Worm (Caenorhabditis elegans): ENCODE results near the gene wrn-1.

The wrn-1 gene

DNA sequence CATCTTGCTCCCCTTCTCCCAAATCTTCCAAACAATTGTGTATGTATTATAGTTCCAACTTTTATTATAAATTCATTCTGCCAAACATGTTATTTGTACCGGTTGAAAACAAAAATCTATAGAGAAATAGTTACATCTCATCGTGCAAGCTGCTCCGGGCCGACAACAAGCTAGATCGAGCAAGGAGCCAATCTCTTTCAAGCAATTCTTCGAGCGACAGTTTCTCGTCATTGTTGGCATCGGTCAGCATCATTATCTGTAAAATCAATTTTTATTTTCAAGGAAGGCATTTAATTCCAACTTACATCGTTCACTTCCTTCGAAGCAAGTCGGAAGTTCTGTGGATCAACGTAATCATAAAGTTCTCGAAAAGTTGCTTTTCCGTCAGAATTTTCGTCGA, 36.2 kb downstream of the wrn-1 start (continued):
- TF ChIP-seq dox-1 (GFP tag; IDR thresholded peaks at IDR 0.05) (0 out of 2 replicates have a peak, but pooled peaks have one; percentile 9), B0019.2 (GFP tag; conservative IDR thresholded peaks at IDR 0.05) (no peak), ztf-22 (GFP tag; optimal IDR thresholded peaks at IDR 0.05) (no peak), tbp1 (GFP tag; optimal IDR thresholded peaks at IDR 0.05) (no peak), C06A6.2 (GFP tag; conservative IDR thresholded peaks at IDR 0.05) (no peak), egl-44 (GFP tag; IDR thresholded peaks at IDR 0.05) (no peak), hmg-1.2 (GFP tag; IDR thresholded peaks at IDR 0.05) (peak; percentile 21; the same call in 1 of the 2 replicates), B0261.1 (tag; optimal IDR thresholded peaks at IDR 0.05) (no peak), tlf-1 (GFP tag; optimal IDR thresholded peaks at IDR 0.05) (no peak), nhr-179 (tag; optimal IDR thresholded peaks at IDR 0.05) (no peak), snpc-3.4 (tag; optimal IDR thresholded peaks at IDR 0.05) (no peak)

DNA sequence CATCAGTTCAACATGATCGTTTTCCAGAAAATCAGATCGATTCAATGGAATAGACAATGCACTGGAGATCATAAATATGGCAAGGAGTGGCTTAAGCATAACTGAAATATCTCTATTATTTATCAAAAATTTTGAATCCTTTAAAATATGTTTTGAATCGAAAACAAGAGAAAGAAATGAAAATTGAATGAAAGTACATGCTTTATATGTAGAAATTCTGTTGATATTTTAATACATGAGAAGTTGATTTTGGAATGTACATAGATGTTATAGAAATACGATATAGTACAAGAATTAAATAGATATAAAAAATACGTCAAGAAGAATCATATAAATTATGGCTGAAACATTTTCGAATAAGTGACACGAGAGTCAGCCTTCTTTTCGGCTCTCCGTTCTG, 37.5 kb downstream of the wrn-1 start, which contains the start of gene C56C10.9:
Gene C56C10.9, minus strand, starts transcription at position 101 of the 400 bp plus-strand sequence.
- TF ChIP-seq dpff-1 (tag; optimal IDR thresholded peaks at IDR 0.05): no peak
- TF ChIP-seq rcor-1 (GFP tag; IDR thresholded peaks at IDR 0.05): no peak
- no peak for TF ChIP-seq die-1 (tag; optimal IDR thresholded peaks at IDR 0.05)
- TF ChIP-seq C06A6.2 (GFP tag; conservative IDR thresholded peaks at IDR 0.05): no peak
- no peak for TF ChIP-seq aptf-3 (GFP tag; IDR thresholded peaks at IDR 0.05)
- no peak for TF ChIP-seq mes-4 (tag; optimal IDR thresholded peaks at IDR 0.05)
- no peak for TF ChIP-seq F57A8.1 (GFP tag; optimal IDR thresholded peaks at IDR 0.05)
- no peak for TF ChIP-seq Y67H2A.10 (GFP tag; conservative IDR thresholded peaks at IDR 0.05)
- TF ChIP-seq ama-1 (optimal IDR thresholded peaks at IDR 0.05): no peak
- TF ChIP-seq ama-1 (GFP tag; optimal IDR thresholded peaks at IDR 0.05): no peak
- no peak for TF ChIP-seq F39B2.1 (GFP tag; IDR thresholded peaks at IDR 0.05)
- TF ChIP-seq madf-3 (GFP tag; IDR thresholded peaks at IDR 0.05): no peak

DNA sequence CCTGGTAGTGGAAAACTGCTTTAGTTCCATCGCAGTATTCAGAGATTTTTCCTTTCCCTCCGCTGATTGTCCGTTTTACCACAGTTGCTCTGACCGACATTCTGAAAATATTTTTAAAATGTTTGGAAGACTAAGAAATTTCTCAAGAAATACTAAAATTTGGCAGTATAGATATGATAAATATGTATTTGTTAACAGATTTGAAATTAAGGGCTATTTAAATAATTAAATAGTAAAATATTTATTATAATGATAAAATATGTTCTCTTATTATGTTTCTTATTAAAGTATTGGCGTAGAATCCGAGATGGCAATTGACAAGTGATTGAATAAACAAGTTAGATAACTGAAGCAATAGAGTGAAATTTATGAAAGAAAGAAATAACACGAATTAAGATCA, 39.4 kb downstream of the wrn-1 start, which contains the start of gene aipr-1:
Gene aipr-1, minus strand, starts transcription at position 101 of the 400 bp plus-strand sequence.
- TF ChIP-seq attf-3 (GFP tag; conservative IDR thresholded peaks at IDR 0.05) (no peak), unc-130 (GFP tag; optimal IDR thresholded peaks at IDR 0.05) (no peak), K12H6.12 (tag; optimal IDR thresholded peaks at IDR 0.05) (no peak), rec-8 (tag; optimal IDR thresholded peaks at IDR 0.05) (no peak), ets-4 (GFP tag; optimal IDR thresholded peaks at IDR 0.05) (no peak), aptf-2 (GFP tag; conservative IDR thresholded peaks at IDR 0.05) (no peak), athp-1 (tag; optimal IDR thresholded peaks at IDR 0.05) (no peak), ztf-3 (GFP tag; optimal IDR thresholded peaks at IDR 0.05) (no peak), nhr-120 (GFP tag; IDR thresholded peaks at IDR 0.05) (no peak)

DNA sequence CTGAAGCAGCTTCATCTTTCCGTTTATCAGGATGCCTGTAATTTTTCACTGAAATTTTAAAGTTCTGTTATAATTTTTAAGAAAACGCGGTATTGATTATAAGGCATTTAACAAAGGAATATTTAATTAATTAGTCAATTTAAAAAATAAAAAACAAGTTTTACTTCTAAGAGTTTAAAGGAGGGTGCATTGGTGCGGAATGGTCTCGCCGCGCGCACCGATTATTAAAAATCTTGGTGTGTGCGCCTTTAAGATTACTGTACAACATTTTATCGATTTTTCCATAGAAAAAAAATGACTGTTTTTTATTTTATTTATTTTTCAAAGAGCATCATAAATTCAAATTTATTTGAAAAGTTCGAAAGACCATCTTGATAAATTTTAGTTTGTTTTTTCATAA, 42.7 kb downstream of the wrn-1 start:
- no peak for TF ChIP-seq rpc-1 (optimal IDR thresholded peaks at IDR 0.05)
- no peak for TF ChIP-seq rpc-1 (tag; optimal IDR thresholded peaks at IDR 0.05)
- TF ChIP-seq rcor-1 (GFP tag; IDR thresholded peaks at IDR 0.05): no peak
- no peak for TF ChIP-seq ztf-28 (GFP tag; IDR thresholded peaks at IDR 0.05)
- no peak for TF ChIP-seq madf-3 (GFP tag; IDR thresholded peaks at IDR 0.05)
- TF ChIP-seq aptf-3 (GFP tag; IDR thresholded peaks at IDR 0.05): no peak
- TF ChIP-seq athp-1 (tag; optimal IDR thresholded peaks at IDR 0.05): no peak
- TF ChIP-seq aptf-2 (GFP tag; conservative IDR thresholded peaks at IDR 0.05): no peak
- TF ChIP-seq xnd-1 (tag; optimal IDR thresholded peaks at IDR 0.05): peak; percentile 27
- TF ChIP-seq madf-8 (GFP tag; conservative IDR thresholded peaks at IDR 0.05): peak; percentile 62
- TF ChIP-seq dpff-1 (tag; optimal IDR thresholded peaks at IDR 0.05): no peak
- TF ChIP-seq egl-44 (GFP tag; IDR thresholded peaks at IDR 0.05): no peak
- TF ChIP-seq zfh-2 (GFP tag; conservative IDR thresholded peaks at IDR 0.05): no peak
- no peak for TF ChIP-seq ceh-91 (GFP tag; IDR thresholded peaks at IDR 0.05)
- peak; percentile 81 for TF ChIP-seq madf-6 (GFP tag; IDR thresholded peaks at IDR 0.05)
- TF ChIP-seq sea-2 (GFP tag; IDR thresholded peaks at IDR 0.05): no peak
- no peak for TF ChIP-seq hsf-1 (GFP tag; IDR thresholded peaks at IDR 0.05)
- TF ChIP-seq bed-2 (GFP tag; IDR thresholded peaks at IDR 0.05): no peak
- TF ChIP-seq efl-1 (GFP tag; optimal IDR thresholded peaks at IDR 0.05): peak; percentile 15
- no peak for TF ChIP-seq ama-1 (optimal IDR thresholded peaks at IDR 0.05)
- no peak for TF ChIP-seq ama-1 (GFP tag; optimal IDR thresholded peaks at IDR 0.05)
- TF ChIP-seq C06A6.2 (GFP tag; conservative IDR thresholded peaks at IDR 0.05): no peak
- TF ChIP-seq hmg-1.2 (GFP tag; IDR thresholded peaks at IDR 0.05): no peak
- TF ChIP-seq lsl-1 (GFP tag; optimal IDR thresholded peaks at IDR 0.05): peak; percentile 83
- TF ChIP-seq gei-17 (GFP tag; optimal IDR thresholded peaks at IDR 0.05): no peak
- TF ChIP-seq ets-4 (GFP tag; optimal IDR thresholded peaks at IDR 0.05): no peak

All from whole organism, young adult.